Fruit fly (Drosophila melanogaster): ENCODE results near the gene Rap1.

Gene Rap1

dm6 chr3L:1884652-1885051 lies 22.6 kb upstream of the Rap1 start, which contains the start of gene Aprt:
Gene Aprt (minus strand): TSS chr3L:1885019.
- TF ChIP-seq usp (GFP tag; optimal IDR thresholded peaks at IDR 0.05) (no peak), CG8478 (optimal IDR thresholded peaks at IDR 0.05) (no peak), EcR (GFP tag; optimal IDR thresholded peaks at IDR 0.05) (no peak), Dll (optimal IDR thresholded peaks at IDR 0.05) (no peak), psq (optimal IDR thresholded peaks at IDR 0.05) (no peak), pan (optimal IDR thresholded peaks at IDR 0.05) (no peak)

- TF ChIP-seq pan (optimal IDR thresholded peaks at IDR 0.05) (no peak), CG8478 (optimal IDR thresholded peaks at IDR 0.05) (no peak), Dll (optimal IDR thresholded peaks at IDR 0.05) (no peak), psq (optimal IDR thresholded peaks at IDR 0.05) (no peak), EcR (GFP tag; optimal IDR thresholded peaks at IDR 0.05) (no peak), usp (GFP tag; optimal IDR thresholded peaks at IDR 0.05) (no peak)
These were observed 21.0 kb upstream of the Rap1 start, which contains the start of gene CG13937 for dm6 chr3L:1882868-1883554. Gene CG13937 (minus strand): TSS chr3L:1883041.

- TF ChIP-seq CG8478 (optimal IDR thresholded peaks at IDR 0.05) (no peak), Dll (optimal IDR thresholded peaks at IDR 0.05) (no peak), usp (GFP tag; optimal IDR thresholded peaks at IDR 0.05) (no peak), pan (optimal IDR thresholded peaks at IDR 0.05) (no peak), psq (optimal IDR thresholded peaks at IDR 0.05) (no peak), EcR (GFP tag; optimal IDR thresholded peaks at IDR 0.05) (no peak)
These were observed 19.9 kb upstream of the Rap1 start for dm6 chr3L:1881919-1882318.

- TF ChIP-seq psq (optimal IDR thresholded peaks at IDR 0.05) (no peak), usp (GFP tag; optimal IDR thresholded peaks at IDR 0.05) (no peak), CG8478 (optimal IDR thresholded peaks at IDR 0.05) (no peak), pan (optimal IDR thresholded peaks at IDR 0.05) (no peak), EcR (GFP tag; optimal IDR thresholded peaks at IDR 0.05) (no peak), Dll (optimal IDR thresholded peaks at IDR 0.05) (no peak)
These were observed 18.7 kb upstream of the Rap1 start for dm6 chr3L:1880692-1881091.

dm6 chr3L:1876215-1876625 lies 14.2 kb upstream of the Rap1 start, which contains the start of gene dre4:
Gene dre4 (minus strand): TSS chr3L:1876312.
- TF ChIP-seq EcR (GFP tag; optimal IDR thresholded peaks at IDR 0.05) (no peak), CG8478 (optimal IDR thresholded peaks at IDR 0.05) (no peak), usp (GFP tag; optimal IDR thresholded peaks at IDR 0.05) (no peak), pan (optimal IDR thresholded peaks at IDR 0.05) (no peak), psq (optimal IDR thresholded peaks at IDR 0.05) (no peak), Dll (optimal IDR thresholded peaks at IDR 0.05) (no peak)

dm6 chr3L:1869719-1870118 lies 7.7 kb upstream of the Rap1 start, which contains the start of gene CG13924:
Gene CG13924 (plus strand): TSS chr3L:1870019.
- TF ChIP-seq Dll (optimal IDR thresholded peaks at IDR 0.05): no peak
- no peak for TF ChIP-seq usp (GFP tag; optimal IDR thresholded peaks at IDR 0.05)
- no peak for TF ChIP-seq pan (optimal IDR thresholded peaks at IDR 0.05)

- TF ChIP-seq EcR (GFP tag; optimal IDR thresholded peaks at IDR 0.05) (no peak), usp (GFP tag; optimal IDR thresholded peaks at IDR 0.05) (no peak), psq (optimal IDR thresholded peaks at IDR 0.05) (no peak), CG8478 (optimal IDR thresholded peaks at IDR 0.05) (no peak)
These were observed 6.8 kb upstream of the Rap1 start for dm6 chr3L:1868841-1869240.

- no peak for TF ChIP-seq CG8478 (optimal IDR thresholded peaks at IDR 0.05)
- TF ChIP-seq Dll (optimal IDR thresholded peaks at IDR 0.05): peak; percentile 42
These were observed 4.2 kb upstream of the Rap1 start for dm6 chr3L:1866021-1866811.

dm6 chr3L:1865121-1865727 lies 3.2 kb upstream of the Rap1 start, which contains the start of the genes HBS1 and CG12025:
Gene HBS1 (minus strand): TSS chr3L:1865240.
Gene CG12025 (plus strand): TSS chr3L:1865430.
- TF ChIP-seq psq (optimal IDR thresholded peaks at IDR 0.05) (no peak), EcR (GFP tag; optimal IDR thresholded peaks at IDR 0.05) (no peak), pan (optimal IDR thresholded peaks at IDR 0.05) (no peak), CG8478 (optimal IDR thresholded peaks at IDR 0.05) (no peak), usp (GFP tag; optimal IDR thresholded peaks at IDR 0.05) (no peak), Dll (optimal IDR thresholded peaks at IDR 0.05) (no peak)

dm6 chr3L:1861400-1861793 lies 642 bp downstream of the Rap1 start:
- TF ChIP-seq usp (GFP tag; optimal IDR thresholded peaks at IDR 0.05): no peak
- peak; percentile 28 for TF ChIP-seq CG8478 (optimal IDR thresholded peaks at IDR 0.05)
- no peak for TF ChIP-seq psq (optimal IDR thresholded peaks at IDR 0.05)
- no peak for TF ChIP-seq pan (optimal IDR thresholded peaks at IDR 0.05)

- TF ChIP-seq psq (optimal IDR thresholded peaks at IDR 0.05) (no peak), Dll (optimal IDR thresholded peaks at IDR 0.05) (no peak), EcR (GFP tag; optimal IDR thresholded peaks at IDR 0.05) (no peak), CG8478 (optimal IDR thresholded peaks at IDR 0.05) (no peak), pan (optimal IDR thresholded peaks at IDR 0.05) (no peak), usp (GFP tag; optimal IDR thresholded peaks at IDR 0.05) (no peak)
These were observed 1.3 kb downstream of the Rap1 start for dm6 chr3L:1860749-1861148.

- no peak for TF ChIP-seq psq (optimal IDR thresholded peaks at IDR 0.05)
- no peak for TF ChIP-seq CG8478 (optimal IDR thresholded peaks at IDR 0.05)
- no peak for TF ChIP-seq EcR (GFP tag; optimal IDR thresholded peaks at IDR 0.05)
- no peak for TF ChIP-seq pan (optimal IDR thresholded peaks at IDR 0.05)
- no peak for TF ChIP-seq usp (GFP tag; optimal IDR thresholded peaks at IDR 0.05)
- no peak for TF ChIP-seq Dll (optimal IDR thresholded peaks at IDR 0.05)
These were observed 2.5 kb downstream of the Rap1 start for dm6 chr3L:1859563-1859962.

Measured in whole organism.